Fruit fly (Drosophila melanogaster): ENCODE data around the gene Pdp.

Pdp gene

DNA sequence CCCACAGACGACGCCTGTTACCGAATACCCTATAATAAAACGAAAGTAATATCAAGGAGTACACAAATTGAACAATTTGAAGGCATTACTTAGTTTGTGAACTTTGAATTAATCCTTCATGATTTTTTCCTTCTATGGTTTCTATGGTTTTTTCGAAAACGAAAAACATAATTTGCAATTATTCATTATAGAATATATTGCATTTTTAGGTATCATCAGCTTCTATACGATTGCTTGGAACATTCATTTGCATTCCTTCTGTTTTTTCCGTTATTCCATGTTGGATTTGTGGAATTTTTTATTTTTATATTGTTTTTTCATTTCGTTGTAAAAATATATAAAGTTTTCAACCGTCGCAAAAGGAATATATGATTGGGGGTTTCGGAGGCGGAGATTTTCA lies 19.0 kb downstream of the Pdp start:
- TF ChIP-seq CG32121 (GFP tag; IDR thresholded peaks at IDR 0.05) (no peak), CG8301 (tag; optimal IDR thresholded peaks at IDR 0.05) (no peak), D1 (tag; optimal IDR thresholded peaks at IDR 0.05) (no peak), Ets98B (GFP tag; IDR thresholded peaks at IDR 0.05) (no peak), CG9948 (tag; optimal IDR thresholded peaks at IDR 0.05) (no peak), Snoo (tag; optimal IDR thresholded peaks at IDR 0.05) (no peak), CG14655 (GFP tag; optimal IDR thresholded peaks at IDR 0.05) (no peak), Pif1A (GFP tag; optimal IDR thresholded peaks at IDR 0.05) (no peak), CG10348 (GFP tag; IDR thresholded peaks at IDR 0.05) (no peak), rn (GFP tag; IDR thresholded peaks at IDR 0.05) (no peak), EcR (GFP tag; optimal IDR thresholded peaks at IDR 0.05) (no peak), CG17806 (tag; optimal IDR thresholded peaks at IDR 0.05) (no peak), CG15710 (tag; optimal IDR thresholded peaks at IDR 0.05) (no peak)

DNA sequence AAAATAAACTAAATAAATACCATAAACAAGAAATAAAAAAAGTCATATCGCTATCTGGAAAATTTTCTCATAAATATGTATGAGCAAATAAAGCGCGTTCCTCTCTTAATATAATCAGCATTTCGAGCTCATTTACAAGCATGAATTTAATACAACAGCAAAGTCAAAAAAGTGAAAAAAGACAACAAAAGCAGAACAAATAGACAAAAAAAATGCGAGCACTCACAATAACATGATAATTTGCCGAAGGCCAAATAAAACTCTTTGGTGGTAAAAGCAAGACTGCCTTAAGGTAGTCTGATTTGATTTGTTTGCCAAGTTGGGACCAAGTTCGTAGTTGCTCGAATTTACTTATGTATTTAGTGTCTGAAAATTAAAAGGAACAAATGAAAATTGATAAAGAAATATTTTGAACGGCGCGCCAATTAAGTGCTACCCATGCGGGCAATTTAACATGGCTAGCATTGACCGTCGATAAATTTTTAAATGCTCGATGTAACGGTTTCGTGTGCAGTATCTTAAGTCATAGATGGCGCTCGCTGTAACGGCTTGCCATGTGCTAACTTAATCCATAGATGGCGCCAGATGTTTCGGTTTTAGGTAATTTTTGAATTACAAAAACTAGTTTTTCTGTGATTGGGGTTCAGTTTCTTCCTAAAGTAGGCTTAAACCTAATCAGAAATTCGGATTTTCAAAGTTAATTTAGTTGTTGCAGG lies 23.9 kb downstream of the Pdp start:
- no peak for TF ChIP-seq Snoo (tag; optimal IDR thresholded peaks at IDR 0.05)
- TF ChIP-seq CG12605 (GFP tag; IDR thresholded peaks at IDR 0.05), result peak; percentile 47; the same call in 1 of the 2 replicates

DNA sequence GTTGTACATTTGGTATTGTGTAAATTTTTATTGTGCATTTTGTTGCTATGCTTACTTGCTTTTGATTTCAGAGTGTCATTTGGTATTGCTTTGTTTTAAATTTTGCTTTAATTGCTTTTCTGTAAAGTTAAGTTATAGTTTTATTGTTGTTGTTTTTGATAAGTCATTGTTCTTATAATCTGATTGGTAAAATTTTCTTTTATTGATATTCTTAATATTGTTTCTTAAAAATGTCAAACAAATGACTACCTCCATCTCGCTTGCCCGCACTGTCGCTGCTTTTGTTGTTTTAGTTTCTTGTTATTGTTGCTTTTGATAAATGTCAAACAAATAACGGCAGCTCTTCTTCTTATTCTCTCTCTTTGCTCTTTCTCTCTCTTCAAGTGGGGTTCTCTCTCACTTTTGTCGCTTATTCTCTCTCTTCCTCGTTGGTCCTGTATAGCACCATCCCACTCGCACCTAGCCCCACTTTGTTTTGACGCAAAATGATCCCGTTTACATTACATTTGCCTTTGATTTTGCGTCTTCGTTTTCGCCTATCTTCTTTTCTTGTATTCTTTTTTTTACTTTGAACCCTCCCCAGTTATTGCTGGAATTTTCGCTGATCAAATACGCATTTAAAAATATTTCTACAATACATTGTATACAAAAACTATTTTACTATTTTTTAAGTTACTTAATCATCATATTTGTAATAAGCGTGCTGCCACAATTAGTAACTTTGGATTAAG lies 24.6 kb downstream of the Pdp start:
- peak; percentile 39 for TF ChIP-seq Pif1A (GFP tag; optimal IDR thresholded peaks at IDR 0.05)
- TF ChIP-seq CG12605 (GFP tag; IDR thresholded peaks at IDR 0.05), result peak; percentile 23; the same call in 1 of the 2 replicates
- TF ChIP-seq Ets98B (GFP tag; IDR thresholded peaks at IDR 0.05), result peak; percentile 15; the same call in 1 of the 2 replicates
- no peak for TF ChIP-seq EcR (GFP tag; optimal IDR thresholded peaks at IDR 0.05)
- no peak for TF ChIP-seq CG15710 (tag; optimal IDR thresholded peaks at IDR 0.05)
- TF ChIP-seq Snoo (tag; optimal IDR thresholded peaks at IDR 0.05), result no peak
- TF ChIP-seq fd96Ca (GFP tag; IDR thresholded peaks at IDR 0.05), result no peak; the same call in 2 of the 3 replicates
- no peak for TF ChIP-seq CG8159 (tag; optimal IDR thresholded peaks at IDR 0.05)
- TF ChIP-seq CG10348 (GFP tag; IDR thresholded peaks at IDR 0.05), result no peak
- no peak for TF ChIP-seq CG8301 (tag; optimal IDR thresholded peaks at IDR 0.05)
- TF ChIP-seq CG13204 (GFP tag; optimal IDR thresholded peaks at IDR 0.05), result peak; percentile 14
- no peak for TF ChIP-seq CG32121 (GFP tag; IDR thresholded peaks at IDR 0.05)
- TF ChIP-seq rn (GFP tag; IDR thresholded peaks at IDR 0.05), result no peak
- no peak for TF ChIP-seq CG34367 (tag; optimal IDR thresholded peaks at IDR 0.05)
- peak; percentile 7 for TF ChIP-seq CG14655 (GFP tag; optimal IDR thresholded peaks at IDR 0.05)
- TF ChIP-seq CG17806 (tag; optimal IDR thresholded peaks at IDR 0.05), result no peak
- peak; percentile 48; the same call in 1 of the 3 replicates for TF ChIP-seq CG4496 (GFP tag; IDR thresholded peaks at IDR 0.05)
- TF ChIP-seq Pif1B (GFP tag; optimal IDR thresholded peaks at IDR 0.05), result no peak
- no peak for TF ChIP-seq D1 (tag; optimal IDR thresholded peaks at IDR 0.05)
- TF ChIP-seq gl (tag; optimal IDR thresholded peaks at IDR 0.05), result no peak
- no peak for TF ChIP-seq CG9948 (tag; optimal IDR thresholded peaks at IDR 0.05)

DNA sequence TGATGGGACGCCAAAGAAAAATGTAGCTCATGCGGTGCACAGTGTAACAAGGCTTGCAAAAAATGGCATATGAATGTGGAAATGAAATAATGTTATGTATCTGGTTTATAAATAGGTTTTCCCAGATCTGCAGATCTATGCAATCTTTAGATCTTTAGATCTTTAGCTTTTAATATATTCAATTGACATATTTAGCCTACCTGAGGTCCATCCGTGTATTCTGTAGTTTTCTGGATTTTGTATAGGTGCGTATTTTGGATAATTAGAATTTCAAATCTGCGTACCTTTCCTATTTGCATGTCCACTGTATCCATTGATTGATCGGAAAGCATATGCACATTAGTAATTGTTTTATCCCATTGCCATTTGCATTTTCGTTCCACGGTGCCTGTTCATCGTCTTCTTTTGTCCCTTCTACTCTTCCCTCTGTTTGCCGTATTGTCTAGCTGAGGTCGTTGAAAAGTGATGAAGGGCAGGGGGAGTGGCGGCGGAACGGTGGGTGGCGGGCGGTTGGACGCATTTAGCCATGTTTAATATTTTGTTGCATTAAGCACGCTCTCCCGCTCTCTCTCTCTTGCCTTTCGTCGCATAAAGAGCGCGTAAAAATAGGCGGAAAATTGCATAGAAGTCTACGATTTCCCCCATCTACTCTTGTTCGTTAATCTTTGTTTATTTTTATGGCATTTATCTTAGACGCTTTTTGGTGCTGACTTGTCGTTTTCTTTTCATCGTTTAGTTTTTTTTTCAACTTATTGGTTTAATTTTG lies 25.3 kb downstream of the Pdp start, which contains the start of gene CHES-1-like:
Gene CHES-1-like, minus strand, starts transcription at position 444 of the 766 bp plus-strand sequence.
- TF ChIP-seq CG10348 (GFP tag; IDR thresholded peaks at IDR 0.05) (peak; percentile 44; the same call in 1 of the 2 replicates), gl (tag; optimal IDR thresholded peaks at IDR 0.05) (peak; percentile 51), CG34367 (tag; optimal IDR thresholded peaks at IDR 0.05) (peak; percentile 72), CG13204 (GFP tag; optimal IDR thresholded peaks at IDR 0.05) (peak; percentile 67), CG12605 (GFP tag; IDR thresholded peaks at IDR 0.05) (0 out of 2 replicates have a peak, but pooled peaks have one; percentile 29), fd96Ca (GFP tag; IDR thresholded peaks at IDR 0.05) (peak; percentile 81), CG8159 (tag; optimal IDR thresholded peaks at IDR 0.05) (peak; percentile 85), CG4496 (GFP tag; IDR thresholded peaks at IDR 0.05) (peak; percentile 88), EcR (GFP tag; optimal IDR thresholded peaks at IDR 0.05) (peak; percentile 47), Pif1A (GFP tag; optimal IDR thresholded peaks at IDR 0.05) (peak; percentile 86), Ets98B (GFP tag; IDR thresholded peaks at IDR 0.05) (peak; percentile 67), Snoo (tag; optimal IDR thresholded peaks at IDR 0.05) (peak; percentile 78), CG9948 (tag; optimal IDR thresholded peaks at IDR 0.05) (peak; percentile 86), CG14655 (GFP tag; optimal IDR thresholded peaks at IDR 0.05) (peak; percentile 94), rn (GFP tag; IDR thresholded peaks at IDR 0.05) (peak; percentile 54; the same call in 1 of the 2 replicates), CG8301 (tag; optimal IDR thresholded peaks at IDR 0.05) (peak; percentile 89), CG32121 (GFP tag; IDR thresholded peaks at IDR 0.05) (peak; percentile 77), CG15710 (tag; optimal IDR thresholded peaks at IDR 0.05) (peak; percentile 81), CG17806 (tag; optimal IDR thresholded peaks at IDR 0.05) (peak; percentile 76), D1 (tag; optimal IDR thresholded peaks at IDR 0.05) (peak; percentile 72), Pif1B (GFP tag; optimal IDR thresholded peaks at IDR 0.05) (peak; percentile 88)

All from whole organism, pupa.